Fruit fly (Drosophila melanogaster): Measurements from ENCODE around the gene Msr-110.

Msr-110 gene

dm6 chr3L:5565051-5565688, 12.0 kb downstream of the Msr-110 start, which contains the start of gene bc10 (continued):
- TF ChIP-seq trem (tag; optimal IDR thresholded peaks at IDR 0.05) = peak; percentile 47
- TF ChIP-seq CG1603 (tag; optimal IDR thresholded peaks at IDR 0.05) = peak; percentile 45
- TF ChIP-seq CG2712 (tag; optimal IDR thresholded peaks at IDR 0.05) = peak; percentile 20
- no peak for TF ChIP-seq az2 (GFP tag; optimal IDR thresholded peaks at IDR 0.05)
- peak; percentile 82 for TF ChIP-seq CG9797 (GFP tag; optimal IDR thresholded peaks at IDR 0.05)
- peak; percentile 47; the same call in 1 of the 4 replicates for TF ChIP-seq chinmo (GFP tag; IDR thresholded peaks at IDR 0.05; ENCODE audit: partially characterized antibody)
- peak; percentile 74 for TF ChIP-seq CG14860 (GFP tag; IDR thresholded peaks at IDR 0.05; ENCODE audit: partially characterized antibody)
- TF ChIP-seq HmgZ (tag; optimal IDR thresholded peaks at IDR 0.05) = peak; percentile 55
- TF ChIP-seq Mad (GFP tag; optimal IDR thresholded peaks at IDR 0.05) = no peak
- TF ChIP-seq CG8388 (GFP tag; optimal IDR thresholded peaks at IDR 0.05) = no peak
- peak; percentile 10 for TF ChIP-seq CG10267 (tag; optimal IDR thresholded peaks at IDR 0.05)
- no peak for TF ChIP-seq row (GFP tag; IDR thresholded peaks at IDR 0.05)
- TF ChIP-seq CG1233 (GFP tag; optimal IDR thresholded peaks at IDR 0.05) = no peak
- peak; percentile 86 for TF ChIP-seq knrl (GFP tag; IDR thresholded peaks at IDR 0.05; ENCODE audit: partially characterized antibody)
- TF ChIP-seq CG7271 (tag; optimal IDR thresholded peaks at IDR 0.05) = no peak
- TF ChIP-seq CG9215 (GFP tag; IDR thresholded peaks at IDR 0.05) = no peak
- TF ChIP-seq Aef1 (GFP tag; IDR thresholded peaks at IDR 0.05) = no peak
- TF ChIP-seq Opbp (GFP tag; IDR thresholded peaks at IDR 0.05; ENCODE audit: partially characterized antibody) = peak; percentile 90
- TF ChIP-seq Chrac-16 (GFP tag; optimal IDR thresholded peaks at IDR 0.05) = no peak
- peak; percentile 24 for TF ChIP-seq YL-1 (GFP tag; optimal IDR thresholded peaks at IDR 0.05)
- no peak for TF ChIP-seq NC2β (GFP tag; optimal IDR thresholded peaks at IDR 0.05)
- no peak for TF ChIP-seq HLH3B (GFP tag; IDR thresholded peaks at IDR 0.05)
- TF ChIP-seq sug (tag; optimal IDR thresholded peaks at IDR 0.05) = peak; percentile 44
- TF ChIP-seq amos (GFP tag; IDR thresholded peaks at IDR 0.05; ENCODE audit: partially characterized antibody) = peak; percentile 93
- no peak for TF ChIP-seq da (GFP tag; optimal IDR thresholded peaks at IDR 0.05)
- TF ChIP-seq CG3995 (GFP tag; optimal IDR thresholded peaks at IDR 0.05) = peak; percentile 73
- no peak for TF ChIP-seq jing (GFP tag; optimal IDR thresholded peaks at IDR 0.05)
- TF ChIP-seq nerfin-1 (tag; optimal IDR thresholded peaks at IDR 0.05) = no peak
- TF ChIP-seq CG16813 (GFP tag; IDR thresholded peaks at IDR 0.05; ENCODE audit: partially characterized antibody) = peak; percentile 82
- peak; percentile 44; the same call in 1 of the 2 replicates for TF ChIP-seq CG2129 (GFP tag; IDR thresholded peaks at IDR 0.05; ENCODE audit: partially characterized antibody)
- no peak for TF ChIP-seq CG2120 (GFP tag; optimal IDR thresholded peaks at IDR 0.05)
- peak; percentile 56 for TF ChIP-seq stwl (tag; optimal IDR thresholded peaks at IDR 0.05)
- no peak for TF ChIP-seq CG4328 (GFP tag; optimal IDR thresholded peaks at IDR 0.05)
- TF ChIP-seq D (optimal IDR thresholded peaks at IDR 0.05) = peak; percentile 32
- TF ChIP-seq D (GFP tag; optimal IDR thresholded peaks at IDR 0.05) = no peak
- no peak for TF ChIP-seq bab2 (GFP tag; optimal IDR thresholded peaks at IDR 0.05)
- no peak for TF ChIP-seq esg (GFP tag; conservative IDR thresholded peaks at IDR 0.05)
- TF ChIP-seq gcm2 (GFP tag; optimal IDR thresholded peaks at IDR 0.05) = no peak
- peak; percentile 92 for TF ChIP-seq CG13287 (GFP tag; IDR thresholded peaks at IDR 0.05; ENCODE audit: partially characterized antibody)
- peak; percentile 85 for TF ChIP-seq Dll (GFP tag; IDR thresholded peaks at IDR 0.05; ENCODE audit: partially characterized antibody)
- TF ChIP-seq CG4617 (GFP tag; optimal IDR thresholded peaks at IDR 0.05; ENCODE audit: borderline replicate concordance) = peak; percentile 75
- TF ChIP-seq ftz-f1 (GFP tag; optimal IDR thresholded peaks at IDR 0.05) = no peak
- TF ChIP-seq HLH4C (GFP tag; IDR thresholded peaks at IDR 0.05; ENCODE audit: partially characterized antibody) = peak; percentile 78; the same call in 2 of the 3 replicates
- TF ChIP-seq CG33213 (GFP tag; optimal IDR thresholded peaks at IDR 0.05) = no peak
- TF ChIP-seq CG2678 (tag; optimal IDR thresholded peaks at IDR 0.05) = no peak
- no peak for TF ChIP-seq CG17361 (GFP tag; IDR thresholded peaks at IDR 0.05)
- no peak for TF ChIP-seq CG12299 (tag; optimal IDR thresholded peaks at IDR 0.05)
- TF ChIP-seq CG12659 (GFP tag; optimal IDR thresholded peaks at IDR 0.05) = peak; percentile 64
- no peak for TF ChIP-seq C15 (GFP tag; IDR thresholded peaks at IDR 0.05)
